Fruit fly (Drosophila melanogaster): ENCODE data around the gene CG10588.

DNA sequence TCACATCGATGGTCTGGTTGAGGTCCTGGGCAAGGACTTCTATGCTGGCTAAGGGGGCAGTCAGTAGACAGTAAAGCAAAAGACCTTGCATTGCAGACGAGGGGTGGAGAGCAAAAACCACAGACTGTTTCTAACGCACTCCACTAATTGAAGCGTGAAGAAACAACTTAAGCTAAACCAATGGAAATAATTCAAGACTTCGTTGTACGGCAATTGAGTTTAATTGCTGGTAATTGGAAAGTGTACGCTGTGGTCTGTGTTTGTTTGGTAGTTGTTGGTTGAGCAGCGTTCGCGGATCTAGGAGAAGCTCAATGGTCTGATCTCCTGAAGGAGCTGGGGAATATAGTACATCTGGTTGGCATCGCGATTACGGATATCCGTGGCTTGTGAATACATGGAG is 5.7 kb downstream of the CG10588 start, which contains the start of gene CG10587:
- TF ChIP-seq CG6765 (GFP tag; optimal IDR thresholded peaks at IDR 0.05): no peak
- TF ChIP-seq TFAM (GFP tag; optimal IDR thresholded peaks at IDR 0.05): no peak
- no peak for TF ChIP-seq CG6689 (GFP tag; IDR thresholded peaks at IDR 0.05)
- no peak for TF ChIP-seq CG6272 (GFP tag; IDR thresholded peaks at IDR 0.05)

Data from whole organism, embryonic.